Fruit fly (Drosophila melanogaster): Measurements from ENCODE around the gene Obp22a.

Gene Obp22a

DNA sequence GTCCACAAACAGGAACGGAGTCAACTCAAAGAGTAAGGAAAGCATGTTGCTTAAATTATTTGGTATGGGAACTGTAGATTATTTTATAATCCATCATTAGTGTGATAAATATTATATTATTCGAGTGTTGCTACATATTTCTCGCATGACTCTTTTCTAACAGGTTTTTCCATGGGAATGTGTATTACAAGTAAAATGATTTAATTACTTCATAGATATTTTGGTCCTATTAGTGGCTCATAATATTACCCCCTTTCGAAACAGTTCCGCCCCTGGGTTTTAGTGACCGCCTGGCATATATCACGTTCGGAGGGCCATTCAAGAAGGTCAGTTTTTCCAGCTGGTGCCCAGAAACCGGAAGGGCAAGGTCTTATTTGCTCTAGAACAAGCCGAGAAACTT, 40.1 kb upstream of the Obp22a start (continued):
- TF ChIP-seq sens (GFP tag), result peak; percentile 65
- no peak for TF ChIP-seq CG3847 (GFP tag; IDR thresholded peaks at IDR 0.05)
- no peak for TF ChIP-seq HLH54F (GFP tag; optimal IDR thresholded peaks at IDR 0.05)
- TF ChIP-seq gcm2 (GFP tag; optimal IDR thresholded peaks at IDR 0.05), result no peak
- no peak for TF ChIP-seq mld (GFP tag; IDR thresholded peaks at IDR 0.05; ENCODE audit: partially characterized antibody)
- TF ChIP-seq bigmax (GFP tag; optimal IDR thresholded peaks at IDR 0.05), result no peak
- no peak for TF ChIP-seq Eip74EF (GFP tag; optimal IDR thresholded peaks at IDR 0.05)
- peak; percentile 34 for TF ChIP-seq CG14710 (tag; optimal IDR thresholded peaks at IDR 0.05)
- TF ChIP-seq NK7.1 (GFP tag; optimal IDR thresholded peaks at IDR 0.05), result no peak
- TF ChIP-seq CG12659 (GFP tag; optimal IDR thresholded peaks at IDR 0.05), result no peak
- TF ChIP-seq CG31365 (tag; optimal IDR thresholded peaks at IDR 0.05), result no peak
- TF ChIP-seq CG4424 (GFP tag; optimal IDR thresholded peaks at IDR 0.05), result peak; percentile 33
- no peak for TF ChIP-seq CG12942 (GFP tag; optimal IDR thresholded peaks at IDR 0.05)
- no peak for TF ChIP-seq CG17568 (GFP tag; optimal IDR thresholded peaks at IDR 0.05)
- TF ChIP-seq CG3407 (GFP tag; optimal IDR thresholded peaks at IDR 0.05), result no peak
- no peak for TF ChIP-seq CG15514 (GFP tag; optimal IDR thresholded peaks at IDR 0.05)
- TF ChIP-seq stwl (tag; optimal IDR thresholded peaks at IDR 0.05), result no peak
- TF ChIP-seq CG6683 (GFP tag; optimal IDR thresholded peaks at IDR 0.05), result no peak
- no peak for TF ChIP-seq Bdp1 (GFP tag; optimal IDR thresholded peaks at IDR 0.05)
- peak; percentile 50 for TF ChIP-seq phol (tag; optimal IDR thresholded peaks at IDR 0.05)
- no peak for TF ChIP-seq ap (GFP tag; IDR thresholded peaks at IDR 0.05)
- no peak for TF ChIP-seq en (GFP tag; optimal IDR thresholded peaks at IDR 0.05)
- no peak for TF ChIP-seq CG8924 (tag; optimal IDR thresholded peaks at IDR 0.05)
- 0 out of 3 replicates have a peak, but pooled peaks have one; percentile 33 for TF ChIP-seq dysf (GFP tag; IDR thresholded peaks at IDR 0.05)
- TF ChIP-seq CG11456 (GFP tag; IDR thresholded peaks at IDR 0.05), result no peak
- peak; percentile 19 for TF ChIP-seq Abd-B (GFP tag; optimal IDR thresholded peaks at IDR 0.05)
- TF ChIP-seq CG16863 (GFP tag; optimal IDR thresholded peaks at IDR 0.05), result no peak
- TF ChIP-seq Awh (GFP tag; IDR thresholded peaks at IDR 0.05), result no peak
- TF ChIP-seq CG18262 (tag; optimal IDR thresholded peaks at IDR 0.05), result peak; percentile 58
- TF ChIP-seq Sry-β (GFP tag; optimal IDR thresholded peaks at IDR 0.05), result no peak
- TF ChIP-seq CG6689 (GFP tag; IDR thresholded peaks at IDR 0.05), result no peak
- TF ChIP-seq fd96Cb (tag; optimal IDR thresholded peaks at IDR 0.05), result peak; percentile 43
- no peak for TF ChIP-seq CG1529 (GFP tag; optimal IDR thresholded peaks at IDR 0.05)
- TF ChIP-seq pum (GFP tag; optimal IDR thresholded peaks at IDR 0.05), result no peak
- TF ChIP-seq Hr51 (GFP tag; optimal IDR thresholded peaks at IDR 0.05), result no peak
- TF ChIP-seq CG17359 (tag; optimal IDR thresholded peaks at IDR 0.05), result no peak
- no peak for TF ChIP-seq Xrp1 (GFP tag; IDR thresholded peaks at IDR 0.05)
- no peak for TF ChIP-seq CG4404 (GFP tag; IDR thresholded peaks at IDR 0.05)
- TF ChIP-seq tx (GFP tag; optimal IDR thresholded peaks at IDR 0.05), result no peak
- peak; percentile 38 for TF ChIP-seq CoRest (tag; optimal IDR thresholded peaks at IDR 0.05)
- no peak for TF ChIP-seq CG9797 (GFP tag; optimal IDR thresholded peaks at IDR 0.05)
- TF ChIP-seq CG11398 (GFP tag; optimal IDR thresholded peaks at IDR 0.05), result no peak
- TF ChIP-seq CG6654 (GFP tag; optimal IDR thresholded peaks at IDR 0.05), result no peak
- TF ChIP-seq cas (GFP tag; IDR thresholded peaks at IDR 0.05), result no peak
- TF ChIP-seq B-H1 (GFP tag; IDR thresholded peaks at IDR 0.05), result no peak
- TF ChIP-seq Six4 (GFP tag; optimal IDR thresholded peaks at IDR 0.05), result no peak
- TF ChIP-seq CG12104 (GFP tag; optimal IDR thresholded peaks at IDR 0.05), result no peak
- TF ChIP-seq CG10979 (tag; optimal IDR thresholded peaks at IDR 0.05), result peak; percentile 60
- peak; percentile 9 for TF ChIP-seq ind (GFP tag; optimal IDR thresholded peaks at IDR 0.05)
- TF ChIP-seq CG5953 (GFP tag; IDR thresholded peaks at IDR 0.05), result no peak
- peak; percentile 28 for TF ChIP-seq CG13424 (tag; optimal IDR thresholded peaks at IDR 0.05)

All from whole organism, embryonic.